Fruit fly (Drosophila melanogaster) whole organism, embryonic: Measurements from ENCODE around the gene CG7329.

Source experiments
- Abd-B ChIP-seq: fragments of 200-800 bp; sonication (Bioruptor generic); optimal IDR thresholded peaks from 2 replicates; lab custom pipeline; 2018; ENCODE audit warnings: missing biosample characterization, mild to moderate bottlenecking, missing genetic modification characterization, moderate library complexity
- BtbVII ChIP-seq: fragments of 200-800 bp; sonication (Bioruptor generic); optimal IDR thresholded peaks from 3 replicates; lab custom pipeline; 2017; ENCODE audit warnings: missing biosample characterization, mild to moderate bottlenecking, missing genetic modification characterization
- CG10267 ChIP-seq: fragments of 200-800 bp; sonication (Bioruptor generic); optimal IDR thresholded peaks from 2 replicates; lab custom pipeline; 2018; ENCODE audit warnings: missing biosample characterization, mild to moderate bottlenecking, missing genetic modification characterization, moderate library complexity
- CG10431 ChIP-seq: fragments of 200-800 bp; sonication (Bioruptor generic); optimal IDR thresholded peaks from 3 replicates; lab custom pipeline; 2018; ENCODE audit warnings: missing biosample characterization, mild to moderate bottlenecking, missing genetic modification characterization
- CG12942 ChIP-seq: fragments of 200-800 bp; sonication (Bioruptor generic); optimal IDR thresholded peaks from 3 replicates; lab custom pipeline; 2016; ENCODE audit warnings: missing biosample characterization, missing genetic modification characterization
- CG13424 ChIP-seq: fragments of 200-800 bp; sonication (Bioruptor generic); optimal IDR thresholded peaks from 2 replicates; lab custom pipeline; 2019; ENCODE audit warnings: missing biosample characterization, mild to moderate bottlenecking, missing genetic modification characterization, moderate library complexity
- CG1832 ChIP-seq: fragments of 200-800 bp; sonication (Bioruptor generic); optimal IDR thresholded peaks from 2 replicates; lab custom pipeline; 2017; ENCODE audit warnings: missing biosample characterization, mild to moderate bottlenecking, missing genetic modification characterization, inconsistent platforms
- CG18476 ChIP-seq: fragments of 200-800 bp; sonication (Bioruptor generic); optimal IDR thresholded peaks from 2 replicates; lab custom pipeline; 2016; ENCODE audit warnings: missing biosample characterization, mild to moderate bottlenecking, missing genetic modification characterization
- CG30403 ChIP-seq: fragments of 200-800 bp; sonication (Bioruptor generic); optimal IDR thresholded peaks from 3 replicates; lab custom pipeline; 2016; ENCODE audit warnings: missing biosample characterization, missing genetic modification characterization
- CG33213 ChIP-seq: fragments of 200-800 bp; sonication (Bioruptor generic); optimal IDR thresholded peaks from 3 replicates; lab custom pipeline; 2016; ENCODE audit warnings: missing biosample characterization, missing genetic modification characterization
- CG3838 ChIP-seq: fragments of 200-800 bp; sonication (Bioruptor generic); optimal IDR thresholded peaks from 3 replicates; lab custom pipeline; 2016; ENCODE audit warnings: missing biosample characterization, missing genetic modification characterization
- CG43689 ChIP-seq: fragments of 200-800 bp; sonication (Bioruptor generic); IDR thresholded peaks from 2 replicates; pipeline ENCODE4 v1.3.6; 2022; ENCODE audit warnings: missing biosample characterization, missing genetic modification characterization
- CG4707 ChIP-seq: fragments of 200-800 bp; sonication (Bioruptor generic); optimal IDR thresholded peaks from 2 replicates; lab custom pipeline; 2018; ENCODE audit warnings: missing biosample characterization, mild to moderate bottlenecking, missing genetic modification characterization, moderate library complexity
- CG5245 ChIP-seq: fragments of 200-800 bp; sonication (Bioruptor generic); optimal IDR thresholded peaks from 3 replicates; lab custom pipeline; 2016; ENCODE audit warnings: missing biosample characterization, missing genetic modification characterization
- CG7745 ChIP-seq: fragments of 200-800 bp; sonication (Bioruptor generic); optimal IDR thresholded peaks from 2 replicates; lab custom pipeline; 2018; ENCODE audit warnings: missing biosample characterization, mild to moderate bottlenecking, missing genetic modification characterization, moderate library complexity
- CG7786 ChIP-seq: fragments of 200-800 bp; sonication (Bioruptor generic); optimal IDR thresholded peaks from 2 replicates; lab custom pipeline; 2016; ENCODE audit warnings: missing biosample characterization, missing genetic modification characterization
- CG8359 ChIP-seq: fragments of 200-800 bp; sonication (Bioruptor generic); optimal IDR thresholded peaks from 2 replicates; lab custom pipeline; 2017; ENCODE audit warnings: missing biosample characterization, mild to moderate bottlenecking, missing genetic modification characterization, borderline replicate concordance
- CG8765 ChIP-seq: fragments of 200-800 bp; sonication (Bioruptor generic); IDR thresholded peaks from 2 replicates; pipeline ENCODE4 v1.3.6; 2022; ENCODE audit warnings: missing biosample characterization, missing genetic modification characterization
- CG8924 ChIP-seq: fragments of 200-800 bp; optimal IDR thresholded peaks from 3 replicates; lab custom pipeline; 2019; ENCODE audit warnings: missing biosample characterization, mild to moderate bottlenecking, missing genetic modification characterization, moderate library complexity
- CG9215 ChIP-seq: fragments of 200-800 bp; sonication (Bioruptor generic); IDR thresholded peaks from 2 replicates; pipeline ENCODE4 v1.3.6; 2022; ENCODE audit warnings: missing biosample characterization, missing genetic modification characterization
- CG9437 ChIP-seq: fragments of 200-800 bp; sonication (Bioruptor generic); optimal IDR thresholded peaks from 2 replicates; lab custom pipeline; 2018; ENCODE audit warnings: missing biosample characterization, mild to moderate bottlenecking, missing genetic modification characterization
- CG9727 ChIP-seq: fragments of 200-800 bp; sonication (Bioruptor generic); optimal IDR thresholded peaks from 3 replicates; lab custom pipeline; 2017; ENCODE audit warnings: missing biosample characterization, mild to moderate bottlenecking, missing genetic modification characterization
- Camta ChIP-seq: fragments of 200-800 bp; sonication (Bioruptor generic); optimal IDR thresholded peaks from 2 replicates; lab custom pipeline; 2016; ENCODE audit warnings: missing biosample characterization, missing genetic modification characterization
- CoRest ChIP-seq: fragments of 200-800 bp; sonication (Bioruptor generic); optimal IDR thresholded peaks from 3 replicates; lab custom pipeline; 2018; ENCODE audit warnings: missing biosample characterization, mild to moderate bottlenecking, missing genetic modification characterization, moderate library complexity
- D19A ChIP-seq: fragments of 200-800 bp; optimal IDR thresholded peaks from 3 replicates; lab custom pipeline; 2019; ENCODE audit warnings: missing biosample characterization, mild to moderate bottlenecking, missing genetic modification characterization, moderate library complexity
- Dek ChIP-seq: fragments of 200-800 bp; sonication (Bioruptor generic); optimal IDR thresholded peaks from 3 replicates; lab custom pipeline; 2019; ENCODE audit warnings: missing biosample characterization, mild to moderate bottlenecking, missing genetic modification characterization, moderate library complexity
- Dfd ChIP-seq, 2 experiments: fragments of >200 bp; optimal IDR thresholded peaks; 2 replicates each; lab custom pipeline; 2017; ENCODE audit warnings: missing biosample characterization in 2 of 2, missing genetic modification characterization in 2 of 2
- Eip74EF ChIP-seq, 2 experiments: fragments of 200-800 bp in 1 of 2; fragments of >200 bp in 1 of 2; sonication (Bioruptor generic) in 1 of 2; optimal IDR thresholded peaks; 2 replicates each; lab custom pipeline; 2017 to 2019; ENCODE audit warnings: missing biosample characterization in 2 of 2, missing genetic modification characterization in 2 of 2, mild to moderate bottlenecking in 1 of 2, moderate library complexity in 1 of 2
- Fer1 ChIP-seq: fragments of 200-800 bp; sonication (Bioruptor generic); optimal IDR thresholded peaks from 2 replicates; lab custom pipeline; 2017; ENCODE audit warnings: missing biosample characterization, mild to moderate bottlenecking, missing genetic modification characterization
- Hmx ChIP-seq: fragments of 200-800 bp; sonication (Bioruptor generic); optimal IDR thresholded peaks from 2 replicates; lab custom pipeline; 2016; ENCODE audit warnings: missing biosample characterization, missing genetic modification characterization
- Nf-YA ChIP-seq: fragments of 200-800 bp; sonication (Bioruptor generic); IDR thresholded peaks from 2 replicates; pipeline ENCODE4 v1.3.6; 2022; ENCODE audit warnings: missing biosample characterization, missing genetic modification characterization
- Nf-YC ChIP-seq: fragments of 200-800 bp; optimal IDR thresholded peaks from 3 replicates; lab custom pipeline; 2019; ENCODE audit warnings: missing biosample characterization, mild to moderate bottlenecking, missing genetic modification characterization, moderate library complexity
- Oaz ChIP-seq: fragments of 200-800 bp; sonication (Bioruptor generic); IDR thresholded peaks from 2 replicates; pipeline ENCODE4 v1.3.6; 2022; ENCODE audit warnings: missing biosample characterization, missing genetic modification characterization
- TFAM ChIP-seq: fragments of 200-800 bp; sonication (Bioruptor generic); optimal IDR thresholded peaks from 2 replicates; lab custom pipeline; 2017; ENCODE audit warnings: missing biosample characterization, missing genetic modification characterization, inconsistent platforms
- Taf1 ChIP-seq: fragments of 200-800 bp; sonication (Bioruptor generic); IDR thresholded peaks from 2 replicates; pipeline ENCODE4 v1.3.6; 2022; ENCODE audit warnings: missing biosample characterization, missing genetic modification characterization
- ab ChIP-seq: fragments of 200-800 bp; sonication (Bioruptor generic); optimal IDR thresholded peaks from 2 replicates; lab custom pipeline; 2016; ENCODE audit warnings: missing biosample characterization, missing genetic modification characterization
- amos ChIP-seq: fragments of 200-800 bp; sonication (Bioruptor generic); IDR thresholded peaks from 2 replicates; pipeline ENCODE4 v1.3.6; 2022; ENCODE audit warnings: missing biosample characterization, missing genetic modification characterization; ENCODE audit not compliant: partially characterized antibody
- chn ChIP-seq: fragments of 200-800 bp; sonication (Bioruptor generic); optimal IDR thresholded peaks from 2 replicates; lab custom pipeline; 2016; ENCODE audit warnings: missing biosample characterization, missing genetic modification characterization
- da ChIP-seq: fragments of 200-800 bp; sonication (Bioruptor generic); optimal IDR thresholded peaks from 2 replicates; lab custom pipeline; 2016; ENCODE audit warnings: missing biosample characterization, missing genetic modification characterization
- dysf ChIP-seq: fragments of 200-800 bp; sonication (Bioruptor generic); IDR thresholded peaks from 3 replicates; pipeline ENCODE4 v1.3.6; 2022; ENCODE audit warnings: missing biosample characterization, missing genetic modification characterization
- eyg ChIP-seq: fragments of 200-800 bp; sonication (Bioruptor generic); optimal IDR thresholded peaks from 3 replicates; lab custom pipeline; 2016; ENCODE audit warnings: missing biosample characterization, missing genetic modification characterization
- fd102C ChIP-seq: fragments of 200-800 bp; sonication (Bioruptor generic); optimal IDR thresholded peaks from 2 replicates; lab custom pipeline; 2018; ENCODE audit warnings: missing biosample characterization, mild to moderate bottlenecking, missing genetic modification characterization, moderate library complexity
- grn ChIP-seq: fragments of 200-800 bp; sonication (Bioruptor generic); optimal IDR thresholded peaks from 3 replicates; lab custom pipeline; 2017; ENCODE audit warnings: missing biosample characterization, missing genetic modification characterization
- mirr ChIP-seq: fragments of 200-800 bp; sonication (Bioruptor generic); optimal IDR thresholded peaks from 3 replicates; lab custom pipeline; 2018; ENCODE audit warnings: missing biosample characterization, mild to moderate bottlenecking, missing genetic modification characterization
- org-1 ChIP-seq: fragments of 200-800 bp; sonication (Bioruptor generic); optimal IDR thresholded peaks from 2 replicates; lab custom pipeline; 2017; ENCODE audit warnings: missing biosample characterization, missing genetic modification characterization
- pita ChIP-seq: fragments of 200-800 bp; sonication (Bioruptor generic); optimal IDR thresholded peaks from 2 replicates; lab custom pipeline; 2017; ENCODE audit warnings: missing biosample characterization, mild to moderate bottlenecking, missing genetic modification characterization
- ranshi ChIP-seq: fragments of 200-800 bp; sonication (Bioruptor generic); IDR thresholded peaks from 2 replicates; pipeline ENCODE4 v1.3.6; 2022; ENCODE audit warnings: missing biosample characterization, missing genetic modification characterization
- slp2 ChIP-seq: fragments of 200-800 bp; sonication (Bioruptor generic); optimal IDR thresholded peaks from 2 replicates; lab custom pipeline; 2016; ENCODE audit warnings: missing biosample characterization, missing genetic modification characterization
- tgo ChIP-seq: fragments of 200-800 bp; sonication (Bioruptor generic); IDR thresholded peaks from 3 replicates; pipeline ENCODE4 v1.3.6; 2022; ENCODE audit warnings: missing biosample characterization, missing genetic modification characterization
- toy ChIP-seq: fragments of 200-800 bp; sonication (Bioruptor generic); IDR thresholded peaks from 2 replicates; pipeline ENCODE4 v1.3.6; 2022; ENCODE audit warnings: missing biosample characterization, missing genetic modification characterization
- wek ChIP-seq: fragments of 200-800 bp; sonication (Bioruptor generic); optimal IDR thresholded peaks from 3 replicates; lab custom pipeline; 2018; ENCODE audit warnings: missing biosample characterization, mild to moderate bottlenecking, missing genetic modification characterization, moderate library complexity

Gene CG7329

dm6 chr2L:10616767-10617166 lies 21.5 kb downstream of the CG7329 start (continued):
- no peak for TF ChIP-seq CG3838
- TF ChIP-seq tgo (GFP tag; lab: Robert Waterston, UW): peak; percentile 82
- peak; percentile 73 for TF ChIP-seq CG30403
- peak; percentile 66 for TF ChIP-seq D19A (tag; lab: Kevin White, UChicago)
- peak; percentile 46 for TF ChIP-seq eyg (GFP tag; lab: Kevin White, UChicago)
- peak; percentile 73 for TF ChIP-seq ranshi (GFP tag; lab: Robert Waterston, UW)
- TF ChIP-seq Nf-YA (GFP tag; lab: Robert Waterston, UW): no peak
- TF ChIP-seq ab (GFP tag; lab: Kevin White, UChicago): no peak
- peak; percentile 45 for TF ChIP-seq CG7786
- no peak for TF ChIP-seq Hmx
- TF ChIP-seq CG8924 (tag; lab: Kevin White, UChicago): peak; percentile 66
- peak; percentile 85 for TF ChIP-seq dysf (GFP tag; lab: Robert Waterston, UW)
- TF ChIP-seq CG10267 (tag; lab: Kevin White, UChicago): peak; percentile 73
- peak; percentile 58 for TF ChIP-seq CG33213
- no peak for TF ChIP-seq pita (GFP tag; lab: Kevin White, UChicago)
- peak; percentile 59 for TF ChIP-seq CG18476 (GFP tag; lab: Kevin White, UChicago)
- TF ChIP-seq Eip74EF (GFP tag; optimal IDR thresholded peaks at IDR 0.05; lab: Kevin White, UChicago): peak in 1 of 2 experiments; percentile 63
- peak; percentile 68 for TF ChIP-seq CG13424 (tag; lab: Kevin White, UChicago)
- no peak for TF ChIP-seq Dfd (GFP tag; optimal IDR thresholded peaks at IDR 0.05; lab: Kevin White, UChicago)
- TF ChIP-seq CG43689: 0 out of 2 replicates have a peak, but pooled peaks have one; percentile 42
- peak; percentile 44 for TF ChIP-seq CG12942
- TF ChIP-seq org-1 (GFP tag; lab: Kevin White, UChicago): peak; percentile 64
- TF ChIP-seq wek (GFP tag; lab: Kevin White, UChicago): no peak
- TF ChIP-seq amos (GFP tag; lab: Robert Waterston, UW): no peak
- TF ChIP-seq Oaz (GFP tag; lab: Robert Waterston, UW): peak; percentile 47; the same call in 1 of the 2 replicates
- TF ChIP-seq BtbVII: peak; percentile 34
- peak; percentile 46; the same call in 1 of the 2 replicates for TF ChIP-seq CG9215
- peak; percentile 39 for TF ChIP-seq Dek
- TF ChIP-seq mirr: no peak
- peak; percentile 11; the same call in 1 of the 2 replicates for TF ChIP-seq Taf1 (GFP tag; lab: Robert Waterston, UW)
- peak; percentile 28 for TF ChIP-seq Fer1
- TF ChIP-seq CG9727 (GFP tag; lab: Kevin White, UChicago): peak; percentile 69
- no peak for TF ChIP-seq Nf-YC (tag; lab: Kevin White, UChicago)
- no peak for TF ChIP-seq toy (GFP tag; lab: Robert Waterston, UW)
- peak; percentile 29 for TF ChIP-seq slp2 (GFP tag; lab: Kevin White, UChicago)
- TF ChIP-seq CG7745 (tag; lab: Kevin White, UChicago): no peak
- TF ChIP-seq CG5245: no peak
- peak; percentile 40 for TF ChIP-seq da (GFP tag; lab: Kevin White, UChicago)
- no peak for TF ChIP-seq grn (GFP tag; lab: Kevin White, UChicago)
- no peak for TF ChIP-seq CG1832 (GFP tag; lab: Kevin White, UChicago)
- no peak for TF ChIP-seq CG10431 (GFP tag; lab: Kevin White, UChicago)
- peak; percentile 13 for TF ChIP-seq CG4707 (GFP tag; lab: Kevin White, UChicago)
- TF ChIP-seq TFAM (GFP tag; lab: Kevin White, UChicago): no peak
- TF ChIP-seq Abd-B (GFP tag; lab: Kevin White, UChicago): peak; percentile 66
- TF ChIP-seq fd102C (GFP tag; lab: Kevin White, UChicago): no peak
- TF ChIP-seq CG8359: peak; percentile 12
- peak; percentile 34 for TF ChIP-seq CG9437 (GFP tag; lab: Kevin White, UChicago)
- peak; percentile 80 for TF ChIP-seq Camta (GFP tag; lab: Kevin White, UChicago)
- TF ChIP-seq CoRest (tag; lab: Kevin White, UChicago): peak; percentile 72
- TF ChIP-seq CG8765 (GFP tag; lab: Robert Waterston, UW): peak; percentile 44; the same call in 1 of the 2 replicates
- TF ChIP-seq chn: peak; percentile 61
